Worm (Caenorhabditis elegans): ENCODE results near the gene ubxn-2.
A peak's percentile ranks its signal among the peaks of the same experiment; 100 is the strongest.

DNA sequence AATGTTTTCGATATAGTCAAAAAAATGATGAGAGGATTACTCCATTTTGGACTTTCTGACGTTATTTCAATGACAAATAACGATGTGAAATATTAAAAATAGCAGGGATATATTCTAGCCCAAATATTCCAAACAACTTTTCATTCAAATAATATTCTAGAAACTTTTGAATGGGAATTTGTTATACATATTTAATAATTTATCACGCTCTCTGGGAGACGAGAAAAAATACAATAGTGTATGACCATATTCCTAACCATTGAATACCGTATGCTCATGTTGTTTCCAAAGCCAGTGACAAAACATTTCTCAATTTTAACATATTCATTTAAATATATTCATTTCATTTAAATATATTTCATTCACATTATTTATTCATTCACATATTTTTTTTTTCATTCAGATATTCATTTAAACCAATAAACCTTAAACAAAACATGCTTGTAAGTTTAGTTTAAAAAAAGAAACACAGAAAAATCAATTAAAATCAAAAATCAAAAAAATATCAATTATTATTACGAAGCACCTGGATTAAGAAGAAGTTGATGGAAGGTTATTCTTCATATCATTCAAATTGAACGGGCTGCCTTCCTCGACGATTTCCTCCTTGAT lies 15.9 kb downstream of the ubxn-2 start:
- TF ChIP-seq lir-1 (GFP tag; conservative IDR thresholded peaks at IDR 0.05) (0 out of 2 replicates have a peak, but pooled peaks have one; percentile 34), K11D2.4 (GFP tag; IDR thresholded peaks at IDR 0.05) (peak; percentile 55), mes-4 (tag; optimal IDR thresholded peaks at IDR 0.05) (no peak), fkh-3 (tag; optimal IDR thresholded peaks at IDR 0.05) (no peak), unc-62 (GFP tag; optimal IDR thresholded peaks at IDR 0.05) (no peak), madf-3 (GFP tag; IDR thresholded peaks at IDR 0.05) (peak; percentile 60; the same call in 1 of the 2 replicates), lag-1 (GFP tag; IDR thresholded peaks at IDR 0.05) (no peak), xnd-1 (tag; optimal IDR thresholded peaks at IDR 0.05) (no peak), him-1 (tag; optimal IDR thresholded peaks at IDR 0.05) (no peak), F55B11.4 (tag; optimal IDR thresholded peaks at IDR 0.05; ENCODE audit: borderline replicate concordance, insufficient read depth) (no peak)
